Worm (Caenorhabditis elegans) whole organism, mixed stage, embryonic: Measurements from ENCODE around the gene C54F6.3.

Source experiments
- M03D4.4 ChIP-seq: sonication (generic microtip); optimal IDR thresholded peaks from 2 replicates; lab custom pipeline; 2017; ENCODE audit warnings: mild to moderate bottlenecking, missing genetic modification characterization, missing compliant biosample characterization
- bed-3 ChIP-seq: fragments of 200-800 bp; sonication (Bioruptor generic); optimal IDR thresholded peaks from 3 replicates; lab custom pipeline; 2018; ENCODE audit warnings: mild to moderate bottlenecking, missing genetic modification characterization, moderate library complexity, missing compliant biosample characterization
- blmp-1 ChIP-seq: fragments of 150-350 bp; optimal IDR thresholded peaks from 2 replicates; lab custom pipeline; 2014; ENCODE audit warnings: missing biosample characterization, missing genetic modification characterization
- ceh-39 ChIP-seq: fragments of 150-350 bp; optimal IDR thresholded peaks from 2 replicates; lab custom pipeline; 2014; ENCODE audit warnings: missing biosample characterization, missing genetic modification characterization
- ceh-43 ChIP-seq: fragments of 200-800 bp; sonication (Bioruptor generic); optimal IDR thresholded peaks from 2 replicates; lab custom pipeline; 2018; ENCODE audit warnings: mild to moderate bottlenecking, missing genetic modification characterization, moderate library complexity, missing compliant biosample characterization
- ces-1 ChIP-seq: fragments of 150-350 bp; optimal IDR thresholded peaks from 2 replicates; lab custom pipeline; 2014; ENCODE audit warnings: missing biosample characterization, missing genetic modification reagents, missing genetic modification characterization
- cnd-1 ChIP-seq: fragments of 200-800 bp; sonication (Bioruptor generic); optimal IDR thresholded peaks from 2 replicates; lab custom pipeline; 2018; ENCODE audit warnings: mild to moderate bottlenecking, missing genetic modification characterization, missing compliant biosample characterization
- elt-1 ChIP-seq: sonication (generic microtip); optimal IDR thresholded peaks from 2 replicates; lab custom pipeline; 2017; ENCODE audit warnings: missing genetic modification characterization, mild to moderate bottlenecking, missing compliant biosample characterization, antibody characterized with exemption, moderate library complexity, borderline replicate concordance; ENCODE audit not compliant: insufficient read depth
- elt-3 ChIP-seq: fragments of 150-350 bp; optimal IDR thresholded peaks from 2 replicates; lab custom pipeline; 2014; ENCODE audit warnings: missing biosample characterization, missing genetic modification characterization
- flh-1 ChIP-seq: fragments of 200-800 bp; sonication (Bioruptor generic); optimal IDR thresholded peaks from 2 replicates; lab custom pipeline; 2018; ENCODE audit warnings: mild to moderate bottlenecking, missing genetic modification characterization, moderate library complexity, missing compliant biosample characterization
- ham-2 ChIP-seq: fragments of 200-800 bp; sonication (Bioruptor generic); optimal IDR thresholded peaks from 2 replicates; lab custom pipeline; 2018; ENCODE audit warnings: mild to moderate bottlenecking, missing genetic modification characterization, missing compliant biosample characterization
- hlh-1 ChIP-seq: fragments of 150-350 bp; optimal IDR thresholded peaks from 2 replicates; lab custom pipeline; 2014; ENCODE audit warnings: missing biosample characterization, missing genetic modification reagents, missing genetic modification characterization
- lin-13 ChIP-seq: fragments of 150-350 bp; optimal IDR thresholded peaks from 2 replicates; lab custom pipeline; 2014; ENCODE audit warnings: missing biosample characterization, missing genetic modification characterization
- lin-32 ChIP-seq: fragments of 200-800 bp; sonication (Bioruptor generic); optimal IDR thresholded peaks from 2 replicates; lab custom pipeline; 2018; ENCODE audit warnings: mild to moderate bottlenecking, missing genetic modification characterization, missing compliant biosample characterization
- lsy-2 ChIP-seq: fragments of 150-350 bp; optimal IDR thresholded peaks from 2 replicates; lab custom pipeline; 2014; ENCODE audit warnings: missing biosample characterization, missing genetic modification characterization
- mab-5 ChIP-seq: fragments of 150-350 bp; optimal IDR thresholded peaks from 2 replicates; lab custom pipeline; 2014; ENCODE audit warnings: missing biosample characterization, missing genetic modification characterization
- mep-1 ChIP-seq: fragments of 150-350 bp; optimal IDR thresholded peaks from 2 replicates; lab custom pipeline; 2017; ENCODE audit warnings: missing biosample characterization, missing genetic modification reagents, missing genetic modification characterization, inconsistent platforms
- nhr-12 ChIP-seq: fragments of 150-350 bp; optimal IDR thresholded peaks from 2 replicates; lab custom pipeline; 2014; ENCODE audit warnings: missing biosample characterization, missing genetic modification characterization
- nhr-28 ChIP-seq: fragments of 150-350 bp; optimal IDR thresholded peaks from 2 replicates; lab custom pipeline; 2014; ENCODE audit warnings: missing biosample characterization, missing genetic modification characterization
- nhr-76 ChIP-seq: sonication (generic microtip); optimal IDR thresholded peaks from 2 replicates; lab custom pipeline; 2017; ENCODE audit warnings: missing biosample characterization, missing genetic modification characterization
- pha-4 ChIP-seq: fragments of 150-350 bp; optimal IDR thresholded peaks from 2 replicates; lab custom pipeline; 2018; ENCODE audit warnings: missing biosample characterization, missing genetic modification reagents, missing genetic modification characterization
- sem-2 ChIP-seq: fragments of 200-800 bp; sonication (Bioruptor generic); optimal IDR thresholded peaks from 2 replicates; lab custom pipeline; 2018; ENCODE audit warnings: mild to moderate bottlenecking, missing genetic modification characterization, missing compliant biosample characterization
- snpc-4 ChIP-seq: fragments of 150-350 bp; optimal IDR thresholded peaks from 2 replicates; lab custom pipeline; 2014; ENCODE audit warnings: missing biosample characterization, missing genetic modification characterization
- sptf-1 ChIP-seq: sonication (generic microtip); optimal IDR thresholded peaks from 2 replicates; lab custom pipeline; 2017; ENCODE audit warnings: mild to moderate bottlenecking, missing genetic modification characterization, moderate library complexity, missing compliant biosample characterization
- tbx-8 ChIP-seq: fragments of 200-800 bp; sonication (Bioruptor generic); optimal IDR thresholded peaks from 2 replicates; lab custom pipeline; 2018; ENCODE audit warnings: mild to moderate bottlenecking, missing genetic modification characterization, moderate library complexity, missing compliant biosample characterization
- unc-120 ChIP-seq: sonication (generic microtip); optimal IDR thresholded peaks from 2 replicates; lab custom pipeline; 2017; ENCODE audit warnings: missing genetic modification characterization, missing compliant biosample characterization; ENCODE audit not compliant: poor library complexity, severe bottlenecking
- unc-62 ChIP-seq: fragments of 150-350 bp; optimal IDR thresholded peaks from 2 replicates; lab custom pipeline; 2014; ENCODE audit warnings: missing biosample characterization, missing genetic modification reagents, missing genetic modification characterization
- zip-8 ChIP-seq: fragments of 150-350 bp; optimal IDR thresholded peaks from 2 replicates; lab custom pipeline; 2014; ENCODE audit warnings: missing biosample characterization, missing genetic modification characterization

C54F6.3 gene

ce11 chrV:7558693-7559092 lies 25.6 kb downstream of the C54F6.3 start, which contains the start of gene ets-7:
Gene ets-7, minus strand, starts transcription at chrV:7558793.
- TF ChIP-seq nhr-28 (tag; lab: Kevin White, UChicago): no peak
- no peak for TF ChIP-seq nhr-76 (tag; lab: Kevin White, UChicago)
- TF ChIP-seq ceh-43: no peak
- no peak for TF ChIP-seq zip-8 (tag; lab: Kevin White, UChicago)
- TF ChIP-seq flh-1 (GFP tag; lab: Kevin White, UChicago): no peak
- no peak for TF ChIP-seq ceh-39 (tag; lab: Kevin White, UChicago)
- no peak for TF ChIP-seq mep-1
- no peak for TF ChIP-seq ces-1 (GFP tag; lab: Kevin White, UChicago)
- TF ChIP-seq lin-13 (tag; lab: Kevin White, UChicago): no peak
- TF ChIP-seq cnd-1 (tag; lab: Kevin White, UChicago): no peak
- no peak for TF ChIP-seq elt-3 (tag; lab: Kevin White, UChicago)
- TF ChIP-seq elt-1 (tag; lab: Kevin White, UChicago): no peak
- no peak for TF ChIP-seq bed-3 (GFP tag; lab: Kevin White, UChicago)
- no peak for TF ChIP-seq unc-120 (tag; lab: Kevin White, UChicago)
- no peak for TF ChIP-seq ham-2 (GFP tag; lab: Kevin White, UChicago)

- TF ChIP-seq elt-3 (tag; lab: Kevin White, UChicago): no peak
- no peak for TF ChIP-seq lin-32 (GFP tag; lab: Kevin White, UChicago)
- TF ChIP-seq sptf-1: no peak
- no peak for TF ChIP-seq flh-1 (GFP tag; lab: Kevin White, UChicago)
- TF ChIP-seq nhr-76 (tag; lab: Kevin White, UChicago): no peak
Measured at ce11 chrV:7562947-7563346, 29.9 kb downstream of the C54F6.3 start, which contains the start of gene F19F10.1. Gene F19F10.1, plus strand, starts transcription at chrV:7563247.

ce11 chrV:7570290-7570689 lies 37.2 kb downstream of the C54F6.3 start, which contains the start of gene clec-212:
Gene clec-212, minus strand, starts transcription at chrV:7570390.
- TF ChIP-seq ham-2 (GFP tag; lab: Kevin White, UChicago) (no peak), zip-8 (tag; lab: Kevin White, UChicago) (peak; percentile 54), mab-5 (tag; lab: Kevin White, UChicago) (no peak), pha-4 (tag; lab: Kevin White, UChicago) (no peak), flh-1 (GFP tag; lab: Kevin White, UChicago) (no peak), M03D4.4 (tag; lab: Kevin White, UChicago) (no peak)

- TF ChIP-seq sem-2 (GFP tag; lab: Kevin White, UChicago) (no peak), nhr-76 (tag; lab: Kevin White, UChicago) (no peak), lsy-2 (tag; lab: Kevin White, UChicago) (no peak), tbx-8 (GFP tag; lab: Kevin White, UChicago) (no peak), unc-62 (GFP tag; lab: Kevin White, UChicago) (no peak), cnd-1 (tag; lab: Kevin White, UChicago) (no peak), ceh-39 (tag; lab: Kevin White, UChicago) (no peak), nhr-12 (tag; lab: Kevin White, UChicago) (no peak), lin-13 (tag; lab: Kevin White, UChicago) (no peak), pha-4 (tag; lab: Kevin White, UChicago) (no peak), elt-3 (tag; lab: Kevin White, UChicago) (no peak), mab-5 (tag; lab: Kevin White, UChicago) (no peak), bed-3 (GFP tag; lab: Kevin White, UChicago) (no peak), lin-32 (GFP tag; lab: Kevin White, UChicago) (no peak), unc-120 (tag; lab: Kevin White, UChicago) (no peak), blmp-1 (tag; lab: Kevin White, UChicago) (no peak), flh-1 (GFP tag; lab: Kevin White, UChicago) (no peak), snpc-4 (tag; lab: Kevin White, UChicago) (no peak)
Measured at ce11 chrV:7570955-7571354, 37.9 kb downstream of the C54F6.3 start, which contains the start of gene F19F10.14. Gene F19F10.14, minus strand, starts transcription at chrV:7571055.

ce11 chrV:7575563-7575962 lies 42.5 kb downstream of the C54F6.3 start, which contains the start of the genes snu-66 and ints-9:
Gene snu-66, minus strand, starts transcription at chrV:7575670.
Gene ints-9, plus strand, starts transcription at chrV:7575802.
- TF ChIP-seq ces-1 (GFP tag; lab: Kevin White, UChicago) (peak; percentile 67), hlh-1 (peak; percentile 6), mep-1 (peak; percentile 13), nhr-28 (tag; lab: Kevin White, UChicago) (no peak), bed-3 (GFP tag; lab: Kevin White, UChicago) (no peak), nhr-12 (tag; lab: Kevin White, UChicago) (no peak), pha-4 (tag; lab: Kevin White, UChicago) (peak; percentile 32)
